Fruit fly (Drosophila melanogaster) whole organism, embryonic: ENCODE results near the gene ple.

Experiments used
- Adf1 ChIP-seq: fragments of 200-800 bp; sonication (Bioruptor generic); IDR thresholded peaks from 2 replicates; pipeline ENCODE4 v1.3.6; 2022; ENCODE audit warnings: missing biosample characterization, missing genetic modification characterization
- CG1024 ChIP-seq: fragments of 200-800 bp; sonication (Bioruptor generic); IDR thresholded peaks from 2 replicates; pipeline ENCODE4 v1.3.6; 2022; ENCODE audit warnings: missing biosample characterization, missing genetic modification characterization
- CG11085 ChIP-seq: fragments of 200-800 bp; sonication (Bioruptor generic); IDR thresholded peaks from 2 replicates; pipeline ENCODE4 v1.3.6; 2022; ENCODE audit warnings: missing biosample characterization, missing genetic modification characterization
- CG11456 ChIP-seq: fragments of 200-800 bp; sonication (Bioruptor generic); IDR thresholded peaks from 3 replicates; pipeline ENCODE4 v1.3.6; 2022; ENCODE audit warnings: missing biosample characterization, missing genetic modification characterization
- CG1233 ChIP-seq: fragments of 200-800 bp; sonication (Bioruptor generic); optimal IDR thresholded peaks from 4 replicates; lab custom pipeline; 2018; ENCODE audit warnings: missing biosample characterization, mild to moderate bottlenecking, missing genetic modification characterization
- CG12391 ChIP-seq: fragments of 200-800 bp; sonication (Bioruptor generic); optimal IDR thresholded peaks from 3 replicates; lab custom pipeline; 2018; ENCODE audit warnings: missing biosample characterization, mild to moderate bottlenecking, missing genetic modification characterization, moderate library complexity
- CG13624 ChIP-seq: fragments of 200-800 bp; sonication (Bioruptor generic); optimal IDR thresholded peaks from 2 replicates; lab custom pipeline; 2016; ENCODE audit warnings: missing biosample characterization, missing genetic modification characterization
- CG14441 ChIP-seq: fragments of 200-800 bp; sonication (Bioruptor generic); IDR thresholded peaks from 2 replicates; pipeline ENCODE4 v1.3.6; 2022; ENCODE audit warnings: missing biosample characterization, missing genetic modification characterization
- CG17328 ChIP-seq: fragments of 200-800 bp; sonication (Bioruptor generic); IDR thresholded peaks from 2 replicates; pipeline ENCODE4 v1.3.6; 2022; ENCODE audit warnings: missing biosample characterization, missing genetic modification characterization
- CG17385 ChIP-seq: fragments of 200-800 bp; sonication (Bioruptor generic); optimal IDR thresholded peaks from 3 replicates; lab custom pipeline; 2018; ENCODE audit warnings: missing biosample characterization, mild to moderate bottlenecking, missing genetic modification characterization
- CG18476 ChIP-seq: fragments of 200-800 bp; sonication (Bioruptor generic); optimal IDR thresholded peaks from 2 replicates; lab custom pipeline; 2016; ENCODE audit warnings: missing biosample characterization, mild to moderate bottlenecking, missing genetic modification characterization
- CG30020 ChIP-seq: fragments of 200-800 bp; optimal IDR thresholded peaks from 2 replicates; lab custom pipeline; 2019; ENCODE audit warnings: missing biosample characterization, mild to moderate bottlenecking, missing genetic modification characterization, moderate library complexity
- CG33213 ChIP-seq: fragments of 200-800 bp; sonication (Bioruptor generic); optimal IDR thresholded peaks from 3 replicates; lab custom pipeline; 2016; ENCODE audit warnings: missing biosample characterization, missing genetic modification characterization
- CG33557 ChIP-seq: fragments of 200-800 bp; sonication (Bioruptor generic); optimal IDR thresholded peaks from 2 replicates; lab custom pipeline; 2019; ENCODE audit warnings: missing biosample characterization, mild to moderate bottlenecking, missing genetic modification characterization, moderate library complexity
- CG34224 ChIP-seq: fragments of 200-800 bp; sonication (Bioruptor generic); IDR thresholded peaks from 3 replicates; pipeline ENCODE4 v1.3.6; 2022; ENCODE audit warnings: missing biosample characterization, missing genetic modification characterization; ENCODE audit not compliant: partially characterized antibody
- CG34376 ChIP-seq: fragments of 200-800 bp; sonication (Bioruptor generic); optimal IDR thresholded peaks from 2 replicates; lab custom pipeline; 2018; ENCODE audit warnings: missing biosample characterization, mild to moderate bottlenecking, missing genetic modification characterization
- CG4282 ChIP-seq: fragments of 200-800 bp; sonication (Bioruptor generic); optimal IDR thresholded peaks from 2 replicates; lab custom pipeline; 2016; ENCODE audit warnings: missing biosample characterization, missing genetic modification characterization
- CG4854 ChIP-seq: fragments of 200-800 bp; sonication (Bioruptor generic); optimal IDR thresholded peaks from 2 replicates; lab custom pipeline; 2016; ENCODE audit warnings: missing biosample characterization, missing genetic modification characterization, inconsistent platforms
- CG5180 ChIP-seq: fragments of 200-800 bp; sonication (Bioruptor generic); optimal IDR thresholded peaks from 3 replicates; lab custom pipeline; 2017; ENCODE audit warnings: missing biosample characterization, missing genetic modification characterization, mild to moderate bottlenecking, moderate library complexity, missing genetic modification reagents
- CG5953 ChIP-seq: fragments of 200-800 bp; sonication (Bioruptor generic); IDR thresholded peaks from 2 replicates; pipeline ENCODE4 v1.3.6; 2022; ENCODE audit warnings: missing biosample characterization, missing genetic modification characterization
- CG7357 ChIP-seq: fragments of 200-800 bp; sonication (Bioruptor generic); IDR thresholded peaks from 3 replicates; pipeline ENCODE4 v1.3.6; 2022; ENCODE audit warnings: missing biosample characterization, missing genetic modification characterization
- CG7963 ChIP-seq: fragments of 200-800 bp; sonication (Bioruptor generic); IDR thresholded peaks from 3 replicates; pipeline ENCODE4 v1.3.6; 2022; ENCODE audit warnings: missing biosample characterization, missing genetic modification characterization; ENCODE audit not compliant: partially characterized antibody
- CG8359 ChIP-seq: fragments of 200-800 bp; sonication (Bioruptor generic); optimal IDR thresholded peaks from 2 replicates; lab custom pipeline; 2017; ENCODE audit warnings: missing biosample characterization, mild to moderate bottlenecking, missing genetic modification characterization, borderline replicate concordance
- CG9817 ChIP-seq: fragments of 200-800 bp; sonication (Bioruptor generic); optimal IDR thresholded peaks from 2 replicates; lab custom pipeline; 2018; ENCODE audit warnings: missing biosample characterization, mild to moderate bottlenecking, missing genetic modification characterization, moderate library complexity
- Dfd ChIP-seq, 2 experiments: fragments of >200 bp; optimal IDR thresholded peaks; 2 replicates each; lab custom pipeline; 2017; ENCODE audit warnings: missing biosample characterization in 2 of 2, missing genetic modification characterization in 2 of 2
- Dll ChIP-seq: fragments of 200-800 bp; sonication (Bioruptor generic); IDR thresholded peaks from 4 replicates; pipeline ENCODE4 v1.3.6; 2022; ENCODE audit warnings: missing biosample characterization, missing genetic modification characterization; ENCODE audit not compliant: partially characterized antibody
- H15 ChIP-seq: fragments of 200-800 bp; sonication (Bioruptor generic); IDR thresholded peaks from 3 replicates; pipeline ENCODE4 v1.3.6; 2022; ENCODE audit warnings: missing biosample characterization, missing genetic modification characterization
- Hmx ChIP-seq: fragments of 200-800 bp; sonication (Bioruptor generic); optimal IDR thresholded peaks from 2 replicates; lab custom pipeline; 2016; ENCODE audit warnings: missing biosample characterization, missing genetic modification characterization
- NFAT ChIP-seq: fragments of 200-800 bp; sonication (Bioruptor generic); IDR thresholded peaks from 2 replicates; pipeline ENCODE4 v1.3.6; 2022; ENCODE audit warnings: missing biosample characterization, missing genetic modification characterization
- Opbp ChIP-seq: fragments of 200-800 bp; sonication (Bioruptor generic); IDR thresholded peaks from 3 replicates; pipeline ENCODE4 v1.3.6; 2022; ENCODE audit warnings: missing biosample characterization, missing genetic modification characterization; ENCODE audit not compliant: partially characterized antibody
- Pdp1 ChIP-seq, 2 experiments: fragments of 200-800 bp; sonication (Bioruptor generic); optimal IDR thresholded peaks; 3 replicates each; lab custom pipeline; 2016; ENCODE audit warnings: missing biosample characterization in 2 of 2, missing genetic modification characterization in 2 of 2, mild to moderate bottlenecking in 1 of 2, moderate library complexity in 1 of 2
- aop ChIP-seq: fragments of 200-800 bp; sonication (Bioruptor generic); IDR thresholded peaks from 2 replicates; pipeline ENCODE4 v1.3.6; 2022; ENCODE audit warnings: missing biosample characterization, missing genetic modification characterization
- bab2 ChIP-seq: fragments of 200-800 bp; sonication (Bioruptor generic); optimal IDR thresholded peaks from 2 replicates; lab custom pipeline; 2016; ENCODE audit warnings: missing biosample characterization, missing genetic modification characterization
- bcd ChIP-seq: fragments of 200-800 bp; sonication (Bioruptor generic); optimal IDR thresholded peaks from 2 replicates; lab custom pipeline; 2017; ENCODE audit warnings: missing biosample characterization, mild to moderate bottlenecking, missing genetic modification characterization
- bsh ChIP-seq, 2 experiments: fragments of 200-800 bp; sonication (Bioruptor generic); optimal IDR thresholded peaks; 2 replicates each; lab custom pipeline; 2017 to 2018; ENCODE audit warnings: mild to moderate bottlenecking in 2 of 2, missing biosample characterization in 2 of 2, missing genetic modification characterization in 2 of 2, moderate library complexity in 1 of 2
- ci ChIP-seq: fragments of 200-800 bp; sonication (Bioruptor generic); IDR thresholded peaks from 3 replicates; pipeline ENCODE4 v1.3.6; 2022; ENCODE audit warnings: missing biosample characterization, missing genetic modification characterization
- crc ChIP-seq: fragments of 200-800 bp; sonication (Bioruptor generic); optimal IDR thresholded peaks from 2 replicates; lab custom pipeline; 2016; ENCODE audit warnings: missing biosample characterization, missing genetic modification characterization
- da ChIP-seq: fragments of 200-800 bp; sonication (Bioruptor generic); optimal IDR thresholded peaks from 2 replicates; lab custom pipeline; 2016; ENCODE audit warnings: missing biosample characterization, missing genetic modification characterization
- dimm ChIP-seq: fragments of 200-800 bp; sonication (Bioruptor generic); IDR thresholded peaks from 2 replicates; pipeline ENCODE4 v1.3.6; 2022; ENCODE audit warnings: missing biosample characterization, missing genetic modification characterization
- dmrt11E ChIP-seq: fragments of 200-800 bp; sonication (Bioruptor generic); optimal IDR thresholded peaks from 3 replicates; lab custom pipeline; 2018; ENCODE audit warnings: missing biosample characterization, mild to moderate bottlenecking, missing genetic modification characterization, moderate library complexity
- dpn ChIP-seq, 2 experiments: fragments of 200-800 bp; sonication (Bioruptor generic); optimal IDR thresholded peaks; 3 replicates each; lab custom pipeline; 2016; ENCODE audit warnings: missing biosample characterization in 2 of 2, missing genetic modification characterization in 2 of 2
- hbn ChIP-seq: fragments of 200-800 bp; sonication (Bioruptor generic); IDR thresholded peaks from 2 replicates; pipeline ENCODE4 v1.3.6; 2022; ENCODE audit warnings: missing biosample characterization, missing genetic modification characterization; ENCODE audit not compliant: partially characterized antibody
- klu ChIP-seq: fragments of 200-800 bp; sonication (Bioruptor generic); IDR thresholded peaks from 2 replicates; pipeline ENCODE4 v1.3.6; 2022; ENCODE audit warnings: missing biosample characterization, missing genetic modification characterization
- knrl ChIP-seq: fragments of 200-800 bp; sonication (Bioruptor generic); IDR thresholded peaks from 3 replicates; pipeline ENCODE4 v1.3.6; 2022; ENCODE audit warnings: missing biosample characterization, missing genetic modification characterization; ENCODE audit not compliant: partially characterized antibody
- pan ChIP-seq, 4 experiments: fragments of >200 bp in 3 of 4; fragments of 200-800 bp in 1 of 4; sonication (Bioruptor generic) in 1 of 4; optimal IDR thresholded peaks in 3 of 4; IDR thresholded peaks in 1 of 4; 2 replicates each; pipeline versions ENCODE4 v1.3.6 to Lab custom; 2017 to 2022; ENCODE audit warnings: missing biosample characterization in 2 of 4, missing genetic modification characterization in 2 of 4, mixed read lengths in 1 of 4
- peb ChIP-seq: fragments of 200-800 bp; sonication (Bioruptor generic); IDR thresholded peaks from 2 replicates; pipeline ENCODE4 v1.3.6; 2022; ENCODE audit warnings: missing biosample characterization, missing genetic modification characterization
- pnt ChIP-seq: fragments of 200-800 bp; sonication (Bioruptor generic); optimal IDR thresholded peaks from 3 replicates; lab custom pipeline; 2016; ENCODE audit warnings: missing biosample characterization, missing genetic modification characterization
- ssp ChIP-seq: fragments of 200-800 bp; sonication (Bioruptor generic); IDR thresholded peaks from 2 replicates; pipeline ENCODE4 v1.3.6; 2022; ENCODE audit warnings: missing biosample characterization, missing genetic modification characterization
- vvl ChIP-seq: fragments of 200-800 bp; sonication (Bioruptor generic); IDR thresholded peaks from 2 replicates; pipeline ENCODE4 v1.3.6; 2022; ENCODE audit warnings: missing biosample characterization, missing genetic modification characterization

The ple gene

dm6 chr3L:6742974-6743345 lies 23.6 kb upstream of the ple start, which contains the start of gene dikar (continued):
- TF ChIP-seq bab2 (peak; percentile 4), Hmx (GFP tag; lab: Kevin White, UChicago) (no peak), vvl (GFP tag; lab: Robert Waterston, UW) (peak; percentile 82), ci (peak; percentile 61; the same call in 1 of the 3 replicates), CG34224 (GFP tag; lab: Robert Waterston, UW) (peak; percentile 63; the same call in 2 of the 3 replicates), bcd (peak; percentile 41), CG9817 (tag; lab: Kevin White, UChicago) (peak; percentile 73), H15 (GFP tag; lab: Robert Waterston, UW) (peak; percentile 70; the same call in 1 of the 3 replicates), da (no peak), CG1233 (GFP tag; lab: Kevin White, UChicago) (no peak), CG5953 (GFP tag; lab: Robert Waterston, UW) (peak; percentile 33; the same call in 1 of the 2 replicates), knrl (GFP tag; lab: Robert Waterston, UW) (peak; percentile 87), CG12391 (tag; lab: Kevin White, UChicago) (peak; percentile 54), CG4854 (no peak), Opbp (GFP tag; lab: Robert Waterston, UW) (peak; percentile 94), aop (GFP tag; lab: Robert Waterston, UW) (peak; percentile 74; the same call in 1 of the 2 replicates), CG30020 (peak; percentile 38), CG11085 (GFP tag; lab: Robert Waterston, UW) (peak; percentile 69), klu (peak; percentile 59), pan (optimal IDR thresholded peaks at IDR 0.05; lab: Kevin White, UChicago) (no peak), pan (GFP tag; optimal IDR thresholded peaks at IDR 0.05 in 1 of 2, IDR thresholded peaks at IDR 0.05 in 1 of 2) (peak in 1 of 2 experiments; percentile 45), Pdp1 (GFP tag; optimal IDR thresholded peaks at IDR 0.05; lab: Kevin White, UChicago) (peak in 1 of 2 experiments; percentile 46), CG17328 (GFP tag; lab: Robert Waterston, UW) (0 out of 2 replicates have a peak, but pooled peaks have one; percentile 17), CG1024 (GFP tag; lab: Robert Waterston, UW) (peak; percentile 59; the same call in 1 of the 2 replicates), dimm (GFP tag; lab: Robert Waterston, UW) (0 out of 2 replicates have a peak, but pooled peaks have one; percentile 15), hbn (GFP tag; lab: Robert Waterston, UW) (peak; percentile 62), crc (GFP tag; lab: Kevin White, UChicago) (no peak), bsh (GFP tag; optimal IDR thresholded peaks at IDR 0.05; lab: Kevin White, UChicago) (peak in 1 of 2 experiments; percentile 7), CG11456 (GFP tag; lab: Robert Waterston, UW) (peak; percentile 86), NFAT (GFP tag; lab: Robert Waterston, UW) (peak; percentile 92), peb (GFP tag; lab: Robert Waterston, UW) (peak; percentile 45), CG18476 (GFP tag; lab: Kevin White, UChicago) (no peak), pnt (GFP tag; lab: Kevin White, UChicago) (peak; percentile 38), CG33557 (GFP tag; lab: Kevin White, UChicago) (peak; percentile 38), CG5180 (no peak), Adf1 (GFP tag; lab: Robert Waterston, UW) (peak; percentile 6), CG4282 (no peak), ssp (GFP tag; lab: Robert Waterston, UW) (peak; percentile 65), CG8359 (no peak), CG14441 (GFP tag; lab: Robert Waterston, UW) (peak; percentile 70), CG17385 (GFP tag; lab: Kevin White, UChicago) (no peak), CG13624 (GFP tag; lab: Kevin White, UChicago) (peak; percentile 41), CG33213 (peak; percentile 35), CG7963 (GFP tag; lab: Robert Waterston, UW) (peak; percentile 82), CG7357 (no peak), dpn (GFP tag; optimal IDR thresholded peaks at IDR 0.05; lab: Kevin White, UChicago) (peak; percentile 10 to 61), Dfd (GFP tag; optimal IDR thresholded peaks at IDR 0.05; lab: Kevin White, UChicago) (no peak), dmrt11E (tag; lab: Kevin White, UChicago) (peak; percentile 58), CG34376 (GFP tag; lab: Kevin White, UChicago) (peak; percentile 10), Dll (GFP tag; lab: Robert Waterston, UW) (peak; percentile 74)
